Worm (Caenorhabditis elegans) whole organism, midembryonic: Measurements from ENCODE around the gene ZK430.5.

Source experiments
- klf-2 ChIP-seq: fragments of 200-800 bp; sonication (Bioruptor generic); conservative IDR thresholded peaks from 2 replicates; pipeline ENCODE4 v1.3.6; 2022; ENCODE audit warnings: missing genetic modification reagents, missing genetic modification characterization, missing compliant biosample characterization
- ztf-29 ChIP-seq: fragments of 200-800 bp; sonication (Bioruptor generic); IDR thresholded peaks from 2 replicates; pipeline ENCODE4 v1.3.6; 2022; ENCODE audit warnings: missing genetic modification reagents, missing genetic modification characterization, missing compliant biosample characterization

- TF ChIP-seq ztf-29 (GFP tag; lab: Robert Waterston, UW) (no peak), klf-2 (GFP tag; lab: Robert Waterston, UW) (no peak)
Observed at ce11 chrII:4383306-4383705, 22.2 kb upstream of the ZK430.5 start, which contains the start of gene fkh-6.
